Worm (Caenorhabditis elegans) whole organism, mixed stage, embryonic: ENCODE data around the gene T05A12.3.

Experiments
- M03D4.4 ChIP-seq: sonication (generic microtip); optimal IDR thresholded peaks from 2 replicates; lab custom pipeline; 2017; ENCODE audit warnings: mild to moderate bottlenecking, missing genetic modification characterization, missing compliant biosample characterization
- cnd-1 ChIP-seq: fragments of 200-800 bp; sonication (Bioruptor generic); optimal IDR thresholded peaks from 2 replicates; lab custom pipeline; 2018; ENCODE audit warnings: mild to moderate bottlenecking, missing genetic modification characterization, missing compliant biosample characterization
- elt-3 ChIP-seq: fragments of 150-350 bp; optimal IDR thresholded peaks from 2 replicates; lab custom pipeline; 2014; ENCODE audit warnings: missing biosample characterization, missing genetic modification characterization
- lin-13 ChIP-seq: fragments of 150-350 bp; optimal IDR thresholded peaks from 2 replicates; lab custom pipeline; 2014; ENCODE audit warnings: missing biosample characterization, missing genetic modification characterization
- lin-32 ChIP-seq: fragments of 200-800 bp; sonication (Bioruptor generic); optimal IDR thresholded peaks from 2 replicates; lab custom pipeline; 2018; ENCODE audit warnings: mild to moderate bottlenecking, missing genetic modification characterization, missing compliant biosample characterization
- nhr-12 ChIP-seq: fragments of 150-350 bp; optimal IDR thresholded peaks from 2 replicates; lab custom pipeline; 2014; ENCODE audit warnings: missing biosample characterization, missing genetic modification characterization
- nhr-237 ChIP-seq: fragments of 150-350 bp; optimal IDR thresholded peaks from 2 replicates; lab custom pipeline; 2014; ENCODE audit warnings: missing biosample characterization, missing genetic modification characterization
- snpc-4 ChIP-seq: fragments of 150-350 bp; optimal IDR thresholded peaks from 2 replicates; lab custom pipeline; 2014; ENCODE audit warnings: missing biosample characterization, missing genetic modification characterization
- zip-8 ChIP-seq: fragments of 150-350 bp; optimal IDR thresholded peaks from 2 replicates; lab custom pipeline; 2014; ENCODE audit warnings: missing biosample characterization, missing genetic modification characterization

DNA sequence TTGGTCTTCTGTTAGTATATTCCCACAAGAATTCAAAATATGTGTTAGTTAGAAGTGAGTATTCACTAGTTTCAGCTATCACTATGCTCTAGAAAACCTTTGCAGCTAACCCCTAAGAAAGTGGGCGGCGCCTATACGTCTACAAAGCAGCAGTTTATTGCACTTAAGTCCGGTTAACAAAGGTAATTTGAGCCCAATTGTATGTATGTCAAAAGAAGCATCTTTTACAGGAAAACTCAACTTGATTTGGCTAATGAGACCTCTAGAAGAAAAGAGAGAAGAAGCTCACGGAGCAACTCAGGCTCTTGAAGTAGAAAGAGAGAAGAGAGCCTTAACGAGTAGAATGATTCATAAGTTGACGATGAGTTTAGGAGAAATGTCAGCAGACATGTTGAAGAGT, 34.7 kb downstream of the T05A12.3 start:
- TF ChIP-seq elt-3 (tag; lab: Kevin White, UChicago), result no peak
- TF ChIP-seq nhr-12 (tag; lab: Kevin White, UChicago), result no peak
- TF ChIP-seq M03D4.4, result no peak
- no peak for TF ChIP-seq snpc-4 (tag; lab: Kevin White, UChicago)
- TF ChIP-seq lin-32, result no peak
- no peak for TF ChIP-seq lin-13 (tag; lab: Kevin White, UChicago)
- no peak for TF ChIP-seq zip-8
- TF ChIP-seq cnd-1, result no peak
- TF ChIP-seq nhr-237, result no peak
